Worm (Caenorhabditis elegans) whole organism, L2 larva: ENCODE data around the gene C49A9.5.

ENCODE experiments used
- C34F6.9 ChIP-seq: fragments of 150-350 bp; optimal IDR thresholded peaks from 2 replicates; lab custom pipeline; 2014; ENCODE audit warnings: missing biosample characterization, missing genetic modification characterization
- F13H6.1 ChIP-seq: sonication (generic microtip); optimal IDR thresholded peaks from 2 replicates; lab custom pipeline; 2016; ENCODE audit warnings: missing genetic modification characterization, missing compliant biosample characterization
- Y55F3AM.14 ChIP-seq: fragments of 200-800 bp; sonication (Bioruptor generic); optimal IDR thresholded peaks from 2 replicates; lab custom pipeline; 2018; ENCODE audit warnings: mild to moderate bottlenecking, missing genetic modification characterization, missing compliant biosample characterization
- ZK546.5 ChIP-seq: sonication (generic microtip); optimal IDR thresholded peaks from 2 replicates; lab custom pipeline; 2017; ENCODE audit warnings: missing biosample characterization, missing genetic modification characterization
- alr-1 ChIP-seq: fragments of 150-350 bp; optimal IDR thresholded peaks from 2 replicates; lab custom pipeline; 2014; ENCODE audit warnings: missing biosample characterization, missing genetic modification characterization
- aly-2 ChIP-seq: fragments of 150-350 bp; optimal IDR thresholded peaks from 2 replicates; lab custom pipeline; 2014; ENCODE audit warnings: missing biosample characterization, missing genetic modification characterization
- ama-1 ChIP-seq: fragments of 150-350 bp; optimal IDR thresholded peaks from 2 replicates; lab custom pipeline; 2018; ENCODE audit warnings: inconsistent platforms
- blmp-1 ChIP-seq: sonication (generic microtip); optimal IDR thresholded peaks from 2 replicates; lab custom pipeline; 2017; ENCODE audit warnings: missing genetic modification characterization, mild to moderate bottlenecking, missing compliant biosample characterization, antibody characterized with exemption, moderate library complexity; ENCODE audit not compliant: insufficient read depth
- crh-2 ChIP-seq: sonication (generic microtip); optimal IDR thresholded peaks from 2 replicates; lab custom pipeline; 2017; ENCODE audit warnings: missing biosample characterization, missing genetic modification characterization
- egl-27 ChIP-seq: sonication (generic microtip); optimal IDR thresholded peaks from 3 replicates; lab custom pipeline; 2017; ENCODE audit warnings: missing biosample characterization, missing genetic modification reagents, missing genetic modification characterization
- elt-3 ChIP-seq: sonication (generic microtip); optimal IDR thresholded peaks from 2 replicates; lab custom pipeline; 2017; ENCODE audit warnings: missing biosample characterization, missing genetic modification characterization
- fos-1 ChIP-seq: fragments of 150-350 bp; optimal IDR thresholded peaks from 2 replicates; lab custom pipeline; 2014; ENCODE audit warnings: missing biosample characterization, missing genetic modification characterization
- gmeb-1 ChIP-seq: fragments of 150-350 bp; optimal IDR thresholded peaks from 2 replicates; lab custom pipeline; 2014; ENCODE audit warnings: missing biosample characterization, missing genetic modification characterization
- lin-11 ChIP-seq: fragments of 150-350 bp; sonication (generic microtip); optimal IDR thresholded peaks from 2 replicates; lab custom pipeline; 2014; ENCODE audit warnings: missing biosample characterization, missing genetic modification characterization, inconsistent platforms, mixed read lengths
- lin-13 ChIP-seq: fragments of 150-350 bp; optimal IDR thresholded peaks from 2 replicates; lab custom pipeline; 2014; ENCODE audit warnings: missing biosample characterization, missing genetic modification reagents, missing genetic modification characterization
- lin-39 ChIP-seq: fragments of 150-350 bp; optimal IDR thresholded peaks from 2 replicates; lab custom pipeline; 2014; ENCODE audit warnings: missing biosample characterization, missing genetic modification reagents, missing genetic modification characterization
- mab-5 ChIP-seq: fragments of 150-350 bp; optimal IDR thresholded peaks from 2 replicates; lab custom pipeline; 2014; ENCODE audit warnings: missing biosample characterization, missing genetic modification characterization
- mbf-1 ChIP-seq: sonication (generic microtip); optimal IDR thresholded peaks from 2 replicates; lab custom pipeline; 2017; ENCODE audit warnings: missing biosample characterization, missing genetic modification characterization
- nhr-10 ChIP-seq: sonication (generic microtip); optimal IDR thresholded peaks from 2 replicates; lab custom pipeline; 2017; ENCODE audit warnings: missing biosample characterization, missing genetic modification characterization
- nhr-11 ChIP-seq: fragments of 150-350 bp; optimal IDR thresholded peaks from 2 replicates; lab custom pipeline; 2014; ENCODE audit warnings: missing biosample characterization, missing genetic modification characterization
- nhr-12 ChIP-seq: fragments of 150-350 bp; optimal IDR thresholded peaks from 2 replicates; lab custom pipeline; 2014; ENCODE audit warnings: missing biosample characterization, missing genetic modification characterization
- nhr-129 ChIP-seq: fragments of 150-350 bp; optimal IDR thresholded peaks from 2 replicates; lab custom pipeline; 2014; ENCODE audit warnings: missing biosample characterization, missing genetic modification characterization
- nhr-21 ChIP-seq: fragments of 150-350 bp; optimal IDR thresholded peaks from 2 replicates; lab custom pipeline; 2014; ENCODE audit warnings: missing biosample characterization, missing genetic modification characterization
- nhr-237 ChIP-seq: fragments of 150-350 bp; optimal IDR thresholded peaks from 2 replicates; lab custom pipeline; 2014; ENCODE audit warnings: missing biosample characterization, missing genetic modification characterization
- nhr-25 ChIP-seq: fragments of 150-350 bp; sonication (generic microtip); optimal IDR thresholded peaks from 3 replicates; lab custom pipeline; 2014; ENCODE audit warnings: missing biosample characterization, missing genetic modification characterization
- nhr-6 ChIP-seq: fragments of 150-350 bp; optimal IDR thresholded peaks from 2 replicates; lab custom pipeline; 2014; ENCODE audit warnings: missing biosample characterization, missing genetic modification characterization
- nhr-77 ChIP-seq: fragments of 150-350 bp; optimal IDR thresholded peaks from 2 replicates; lab custom pipeline; 2014; ENCODE audit warnings: missing biosample characterization, missing genetic modification characterization
- peb-1 ChIP-seq: fragments of 150-350 bp; optimal IDR thresholded peaks from 2 replicates; lab custom pipeline; 2014; ENCODE audit warnings: missing biosample characterization, missing genetic modification characterization
- sem-4 ChIP-seq: fragments of 150-350 bp; optimal IDR thresholded peaks from 2 replicates; lab custom pipeline; 2014; ENCODE audit warnings: missing biosample characterization, missing genetic modification reagents, missing genetic modification characterization
- sma-3 ChIP-seq: sonication (generic microtip); optimal IDR thresholded peaks from 2 replicates; lab custom pipeline; 2016; ENCODE audit warnings: missing genetic modification reagents, missing genetic modification characterization, missing compliant biosample characterization
- sma-9 ChIP-seq, 2 experiments: fragments of 150-350 bp in 1 of 2; sonication (generic microtip) in 1 of 2; optimal IDR thresholded peaks; 2 replicates each; lab custom pipeline; 2014 to 2016; ENCODE audit warnings: missing genetic modification characterization in 2 of 2, mild to moderate bottlenecking in 1 of 2, missing biosample characterization in 1 of 2, missing compliant biosample characterization in 1 of 2, missing genetic modification reagents in 1 of 2, moderate library complexity in 1 of 2
- snpc-4 ChIP-seq: fragments of 150-350 bp; optimal IDR thresholded peaks from 2 replicates; lab custom pipeline; 2014; ENCODE audit warnings: missing biosample characterization, missing genetic modification characterization
- unc-39 ChIP-seq: fragments of 150-350 bp; optimal IDR thresholded peaks from 2 replicates; lab custom pipeline; 2014; ENCODE audit warnings: missing biosample characterization, missing genetic modification characterization
- unc-55 ChIP-seq: fragments of 150-350 bp; sonication (generic microtip); optimal IDR thresholded peaks from 3 replicates; lab custom pipeline; 2014; ENCODE audit warnings: missing biosample characterization, missing genetic modification reagents, missing genetic modification characterization
- unc-62 ChIP-seq: fragments of 150-350 bp; optimal IDR thresholded peaks from 2 replicates; lab custom pipeline; 2014; ENCODE audit warnings: missing biosample characterization, missing genetic modification reagents, missing genetic modification characterization
- zag-1 ChIP-seq: fragments of 150-350 bp; optimal IDR thresholded peaks from 2 replicates; lab custom pipeline; 2014; ENCODE audit warnings: missing biosample characterization, missing genetic modification characterization
- ztf-1 ChIP-seq: fragments of 200-800 bp; sonication (Bioruptor generic); conservative IDR thresholded peaks from 2 replicates; pipeline ENCODE4 v1.3.6; 2022; ENCODE audit warnings: missing genetic modification characterization, missing compliant biosample characterization
- ztf-11 ChIP-seq: sonication (generic microtip); optimal IDR thresholded peaks from 2 replicates; lab custom pipeline; 2017; ENCODE audit warnings: missing biosample characterization, missing genetic modification characterization
- ztf-4 ChIP-seq: fragments of 150-350 bp; optimal IDR thresholded peaks from 2 replicates; lab custom pipeline; 2014; ENCODE audit warnings: missing biosample characterization, missing genetic modification characterization

C49A9.5 gene

DNA sequence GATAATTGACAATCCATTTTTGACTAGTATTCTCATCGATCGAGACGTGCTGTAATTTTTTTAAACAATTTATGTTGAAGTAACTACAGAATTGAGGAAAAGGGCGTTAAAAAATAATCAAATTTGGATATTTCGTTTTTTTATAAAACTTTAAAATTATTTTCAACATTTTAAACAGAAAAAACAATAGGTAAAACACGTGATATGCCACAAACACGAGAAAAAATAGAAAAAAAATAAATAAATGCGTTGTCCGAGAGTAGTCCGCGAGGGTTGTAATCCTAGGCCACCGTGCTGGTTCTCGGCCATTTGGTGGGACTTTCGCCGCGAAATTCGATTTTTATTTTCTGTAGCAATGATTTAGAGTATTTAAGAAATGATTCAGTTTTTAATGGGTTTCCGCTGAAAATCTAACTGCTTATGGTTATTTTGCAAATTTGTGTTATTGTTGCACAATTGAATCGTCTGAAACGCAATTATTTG, 7.1 kb upstream of the C49A9.5 start, which contains the start of gene C49A9.10 (continued):
- TF ChIP-seq sem-4 (tag; lab: Kevin White, UChicago): peak; percentile 58
- peak; percentile 62 for TF ChIP-seq lin-11 (tag; lab: Kevin White, UChicago)
- no peak for TF ChIP-seq unc-62
- peak; percentile 93 for TF ChIP-seq sma-3 (GFP tag; lab: Kevin White, UChicago)
- peak; percentile 72 for TF ChIP-seq crh-2 (tag; lab: Kevin White, UChicago)

ce11 chrIV:6209337-6209736, 4.1 kb upstream of the C49A9.5 start:
- no peak for TF ChIP-seq ZK546.5 (tag; lab: Kevin White, UChicago)
- no peak for TF ChIP-seq elt-3 (tag; lab: Kevin White, UChicago)
- TF ChIP-seq nhr-129 (tag; lab: Kevin White, UChicago): peak; percentile 39
- no peak for TF ChIP-seq sma-9 (GFP tag; optimal IDR thresholded peaks at IDR 0.05; lab: Kevin White, UChicago)
- no peak for TF ChIP-seq sma-9 (tag; optimal IDR thresholded peaks at IDR 0.05; lab: Kevin White, UChicago)
- no peak for TF ChIP-seq sma-3 (GFP tag; lab: Kevin White, UChicago)

ce11 chrIV:6210574-6210973, 2.9 kb upstream of the C49A9.5 start, which contains the start of the genes ugt-24 and C49A9.6:
Gene ugt-24 (minus strand): TSS chrIV:6210720.
Gene C49A9.6 (plus strand): TSS chrIV:6210936.
- TF ChIP-seq crh-2 (tag; lab: Kevin White, UChicago) (peak; percentile 7), lin-13 (GFP tag; lab: Kevin White, UChicago) (no peak), nhr-21 (no peak), ztf-4 (tag; lab: Kevin White, UChicago) (no peak), nhr-12 (no peak), blmp-1 (no peak), fos-1 (tag; lab: Kevin White, UChicago) (peak; percentile 78), unc-39 (tag; lab: Kevin White, UChicago) (no peak), unc-62 (no peak)
- TF ChIP-seq, all 48 proteins: peak for 2

DNA sequence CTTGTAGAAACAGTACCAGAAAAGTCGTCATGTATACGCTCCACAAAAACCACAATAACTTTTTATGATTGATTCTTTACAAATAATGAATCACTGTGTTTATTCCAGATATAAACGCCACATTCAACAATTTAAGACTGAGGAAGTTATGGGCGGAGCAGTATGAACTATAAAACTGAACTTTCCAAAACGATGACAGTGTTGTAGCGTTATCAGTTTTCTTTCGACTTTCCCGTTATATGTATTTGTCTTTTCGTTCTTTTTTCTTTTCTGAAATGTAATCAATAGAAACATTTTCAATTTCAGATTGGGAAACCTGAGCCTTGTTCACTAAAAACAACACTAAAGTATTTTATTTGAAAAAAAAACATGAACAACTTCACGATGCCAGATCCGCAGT, 3.6 kb downstream of the C49A9.5 start, which contains the start of gene C49A9.9:
Gene C49A9.9 (plus strand): TSS at position 307 of the 400 bp plus-strand sequence.
- TF ChIP-seq unc-55 (GFP tag; lab: Kevin White, UChicago) (no peak), fos-1 (tag; lab: Kevin White, UChicago) (peak; percentile 84)

DNA sequence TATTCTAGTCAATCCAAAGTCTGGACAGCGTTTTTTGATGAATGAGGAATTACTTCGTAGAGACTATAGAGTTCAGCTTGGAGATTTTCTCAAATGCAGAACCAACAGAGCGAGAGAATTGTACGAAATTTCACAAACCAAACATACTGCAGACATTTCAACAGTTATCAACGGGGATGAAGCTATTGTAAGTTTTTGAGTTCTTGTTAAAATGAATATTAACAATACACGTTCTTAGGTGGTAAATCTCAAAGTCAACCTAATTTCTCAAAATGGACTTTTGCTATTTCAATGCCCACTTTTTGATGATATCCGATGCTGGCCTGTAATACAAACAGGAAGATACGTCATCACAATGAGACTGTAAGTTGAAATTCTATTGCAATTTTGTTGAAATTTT, 4.0 kb downstream of the C49A9.5 start:
- TF ChIP-seq lin-11 (tag; lab: Kevin White, UChicago) (no peak), zag-1 (tag; lab: Kevin White, UChicago) (no peak), egl-27 (tag; lab: Kevin White, UChicago) (no peak), nhr-25 (tag; lab: Kevin White, UChicago) (no peak), peb-1 (tag; lab: Kevin White, UChicago) (no peak), Y55F3AM.14 (GFP tag; lab: Kevin White, UChicago) (no peak), ZK546.5 (tag; lab: Kevin White, UChicago) (no peak), ama-1 (lab: Kevin White, UChicago) (no peak), aly-2 (tag; lab: Kevin White, UChicago) (no peak), F13H6.1 (tag; lab: Kevin White, UChicago) (no peak), nhr-12 (no peak), unc-55 (GFP tag; lab: Kevin White, UChicago) (no peak), alr-1 (tag; lab: Kevin White, UChicago) (no peak), nhr-77 (no peak), blmp-1 (no peak), sma-3 (GFP tag; lab: Kevin White, UChicago) (no peak)
- TF ChIP-seq, all 48 proteins: peak for 0

ce11 chrIV:6219429-6219828, 6.0 kb downstream of the C49A9.5 start, which contains the start of gene C49A9.4:
Gene C49A9.4 (plus strand): TSS chrIV:6219693.
- TF ChIP-seq nhr-237 (tag; lab: Kevin White, UChicago) (no peak), gmeb-1 (tag; lab: Kevin White, UChicago) (peak; percentile 23), snpc-4 (tag; lab: Kevin White, UChicago) (no peak), ama-1 (lab: Kevin White, UChicago) (no peak), C34F6.9 (no peak), nhr-11 (no peak), nhr-25 (tag; lab: Kevin White, UChicago) (no peak), blmp-1 (no peak), nhr-129 (tag; lab: Kevin White, UChicago) (no peak), ztf-11 (tag; lab: Kevin White, UChicago) (no peak), mab-5 (tag; lab: Kevin White, UChicago) (no peak), fos-1 (tag; lab: Kevin White, UChicago) (peak; percentile 78), sma-9 (GFP tag; optimal IDR thresholded peaks at IDR 0.05; lab: Kevin White, UChicago) (peak; percentile 22), sma-9 (tag; optimal IDR thresholded peaks at IDR 0.05; lab: Kevin White, UChicago) (no peak), lin-39 (tag; lab: Kevin White, UChicago) (no peak), mbf-1 (tag; lab: Kevin White, UChicago) (no peak), nhr-77 (no peak), nhr-6 (tag; lab: Kevin White, UChicago) (no peak), sma-3 (GFP tag; lab: Kevin White, UChicago) (no peak), F13H6.1 (tag; lab: Kevin White, UChicago) (no peak), nhr-10 (tag; lab: Kevin White, UChicago) (no peak), ztf-1 (GFP tag; lab: Robert Waterston, UW) (no peak)
